Worm (Caenorhabditis elegans) whole organism, midembryonic: ENCODE data around the gene F58F12.3.

ENCODE experiments used
- T22C8.4 ChIP-seq: fragments of 200-800 bp; sonication (Bioruptor generic); IDR thresholded peaks from 2 replicates; pipeline ENCODE4 v1.3.6; 2022; ENCODE audit warnings: missing genetic modification characterization, missing compliant biosample characterization
- cog-1 ChIP-seq: sonication (generic microtip); optimal IDR thresholded peaks from 2 replicates; lab custom pipeline; 2016; ENCODE audit warnings: missing genetic modification characterization, missing compliant biosample characterization
- flt-1 ChIP-seq: fragments of 200-800 bp; sonication (Bioruptor generic); IDR thresholded peaks from 2 replicates; pipeline ENCODE4 v1.3.6; 2022; ENCODE audit warnings: missing genetic modification characterization, missing compliant biosample characterization
- klf-2 ChIP-seq: fragments of 200-800 bp; sonication (Bioruptor generic); conservative IDR thresholded peaks from 2 replicates; pipeline ENCODE4 v1.3.6; 2022; ENCODE audit warnings: missing genetic modification reagents, missing genetic modification characterization, missing compliant biosample characterization
- med-1 ChIP-seq: sonication (generic microtip); optimal IDR thresholded peaks from 2 replicates; lab custom pipeline; 2017; ENCODE audit warnings: missing genetic modification characterization, mild to moderate bottlenecking, missing compliant biosample characterization, antibody characterized with exemption, missing genetic modification reagents; ENCODE audit not compliant: insufficient read depth
- ref-1 ChIP-seq: fragments of 200-800 bp; sonication (Bioruptor generic); conservative IDR thresholded peaks from 2 replicates; pipeline ENCODE4 v1.3.6; 2022; ENCODE audit warnings: missing genetic modification reagents, missing genetic modification characterization, missing compliant biosample characterization
- tab-1 ChIP-seq: fragments of 200-800 bp; sonication (Bioruptor generic); IDR thresholded peaks from 2 replicates; pipeline ENCODE4 v1.3.6; 2022; ENCODE audit warnings: missing genetic modification characterization, missing compliant biosample characterization
- ztf-23 ChIP-seq: fragments of 200-800 bp; sonication (Bioruptor generic); IDR thresholded peaks from 2 replicates; pipeline ENCODE4 v1.3.6; 2022; ENCODE audit warnings: missing genetic modification reagents, missing genetic modification characterization, missing compliant biosample characterization
- ztf-29 ChIP-seq: fragments of 200-800 bp; sonication (Bioruptor generic); IDR thresholded peaks from 2 replicates; pipeline ENCODE4 v1.3.6; 2022; ENCODE audit warnings: missing genetic modification reagents, missing genetic modification characterization, missing compliant biosample characterization

F58F12.3 gene

ce11 chrII:6409098-6409497 lies 18.0 kb upstream of the F58F12.3 start:
- peak; percentile 33; the same call in 1 of the 2 replicates for TF ChIP-seq ztf-23 (GFP tag; lab: Robert Waterston, UW)
- TF ChIP-seq cog-1 (tag; lab: Kevin White, UChicago): no peak
- no peak for TF ChIP-seq tab-1
- no peak for TF ChIP-seq med-1 (GFP tag; lab: Kevin White, UChicago)
- TF ChIP-seq ref-1 (GFP tag; lab: Robert Waterston, UW): no peak
- TF ChIP-seq klf-2: no peak
- no peak for TF ChIP-seq T22C8.4
- 0 out of 2 replicates have a peak, but pooled peaks have one; percentile 47 for TF ChIP-seq ztf-29 (GFP tag; lab: Robert Waterston, UW)
- no peak for TF ChIP-seq flt-1 (GFP tag; lab: Robert Waterston, UW)

DNA sequence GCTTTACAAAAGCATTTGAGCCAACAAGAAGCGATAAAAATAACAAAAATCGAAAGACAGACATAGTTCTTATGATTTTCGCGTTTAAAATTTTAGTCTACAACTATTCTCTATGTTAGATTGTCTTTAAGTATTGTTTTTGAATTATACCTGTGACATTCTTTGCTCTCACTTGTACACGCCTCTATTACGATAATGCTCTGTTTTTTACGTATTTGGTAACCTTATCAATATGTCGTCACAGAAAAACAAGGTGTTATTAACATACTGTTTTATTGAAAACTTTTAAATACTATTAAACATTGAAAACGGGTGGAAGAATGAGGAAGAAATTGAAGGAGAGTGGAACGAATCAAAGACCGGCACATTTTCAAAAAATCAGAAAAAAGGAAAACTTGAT lies 16.2 kb upstream of the F58F12.3 start, which contains the start of gene spp-11:
Gene spp-11, minus strand, starts transcription at position 101 of the 400 bp plus-strand sequence.
- TF ChIP-seq tab-1 (no peak), T22C8.4 (no peak), ztf-29 (GFP tag; lab: Robert Waterston, UW) (no peak), flt-1 (GFP tag; lab: Robert Waterston, UW) (no peak), cog-1 (tag; lab: Kevin White, UChicago) (no peak), med-1 (GFP tag; lab: Kevin White, UChicago) (no peak), ztf-23 (GFP tag; lab: Robert Waterston, UW) (no peak), ref-1 (GFP tag; lab: Robert Waterston, UW) (no peak), klf-2 (no peak)

DNA sequence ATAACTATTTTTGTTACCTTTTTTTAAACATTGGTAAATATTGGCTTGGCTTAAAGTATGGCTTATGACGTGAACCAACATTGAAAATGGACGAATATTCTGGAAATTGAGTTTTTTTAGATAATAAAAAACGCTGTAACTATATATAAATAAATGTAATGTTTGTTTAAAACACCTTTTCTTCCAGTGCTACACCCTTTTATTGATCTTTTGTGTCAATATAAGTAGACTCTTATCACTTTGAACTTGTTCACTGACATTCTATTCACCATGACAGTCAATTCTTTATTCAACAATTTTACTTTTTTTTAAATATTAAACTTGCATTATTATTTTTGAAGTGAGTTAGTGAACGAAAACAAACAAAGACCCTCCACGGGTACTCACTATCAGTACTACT lies 12.1 kb upstream of the F58F12.3 start, which contains the start of gene T25D10.1:
Gene T25D10.1, plus strand, starts transcription at position 169 of the 400 bp plus-strand sequence.
- no peak for TF ChIP-seq cog-1 (tag; lab: Kevin White, UChicago)
- no peak for TF ChIP-seq ztf-29 (GFP tag; lab: Robert Waterston, UW)
- no peak for TF ChIP-seq ztf-23 (GFP tag; lab: Robert Waterston, UW)
- no peak for TF ChIP-seq med-1 (GFP tag; lab: Kevin White, UChicago)
- TF ChIP-seq flt-1 (GFP tag; lab: Robert Waterston, UW): no peak
- no peak for TF ChIP-seq ref-1 (GFP tag; lab: Robert Waterston, UW)
- TF ChIP-seq tab-1: no peak
- TF ChIP-seq T22C8.4: no peak
- no peak for TF ChIP-seq klf-2

- TF ChIP-seq klf-2: no peak
Observed at ce11 chrII:6401649-6402048, 10.6 kb upstream of the F58F12.3 start, which contains the start of gene btb-2. Gene btb-2 (plus strand): TSS chrII:6401949.

DNA sequence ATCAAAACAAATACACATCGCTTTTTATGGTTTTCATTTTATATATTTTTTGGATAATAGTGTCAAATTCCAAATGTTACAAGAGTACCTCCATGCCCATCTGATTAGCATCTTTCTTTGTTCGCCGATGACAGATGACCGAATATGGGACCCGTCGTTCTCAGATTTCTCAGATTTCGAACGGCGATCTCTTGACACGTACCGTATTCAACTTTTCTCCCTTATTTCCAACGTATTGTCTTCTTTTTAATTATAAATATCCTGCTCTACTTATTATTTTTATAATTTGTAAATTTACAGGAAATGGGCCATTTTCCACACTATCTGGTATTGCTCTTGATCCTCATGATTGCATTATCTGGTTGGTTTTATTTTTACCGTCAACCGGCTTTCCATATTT lies 7.3 kb upstream of the F58F12.3 start, which contains the start of gene zig-10:
Gene zig-10, plus strand, starts transcription at position 301 of the 400 bp plus-strand sequence.
- TF ChIP-seq ztf-23 (GFP tag; lab: Robert Waterston, UW) (no peak), tab-1 (no peak), med-1 (GFP tag; lab: Kevin White, UChicago) (no peak), ref-1 (GFP tag; lab: Robert Waterston, UW) (no peak), klf-2 (no peak), T22C8.4 (no peak), cog-1 (tag; lab: Kevin White, UChicago) (no peak), ztf-29 (GFP tag; lab: Robert Waterston, UW) (no peak), flt-1 (GFP tag; lab: Robert Waterston, UW) (no peak)

- TF ChIP-seq ztf-23 (GFP tag; lab: Robert Waterston, UW) (no peak), ztf-29 (GFP tag; lab: Robert Waterston, UW) (no peak), cog-1 (tag; lab: Kevin White, UChicago) (no peak), ref-1 (GFP tag; lab: Robert Waterston, UW) (no peak), T22C8.4 (no peak), tab-1 (no peak), med-1 (GFP tag; lab: Kevin White, UChicago) (no peak), flt-1 (GFP tag; lab: Robert Waterston, UW) (no peak), klf-2 (no peak)
Observed at ce11 chrII:6394037-6394436, 2.9 kb upstream of the F58F12.3 start.

- TF ChIP-seq ztf-29 (GFP tag; lab: Robert Waterston, UW): no peak
- TF ChIP-seq med-1 (GFP tag; lab: Kevin White, UChicago): no peak
- TF ChIP-seq T22C8.4: no peak
- TF ChIP-seq tab-1: no peak
Observed at ce11 chrII:6387937-6388336, 3.2 kb downstream of the F58F12.3 start, which contains the start of gene F58F12.2. Gene F58F12.2 (minus strand): TSS chrII:6388037.

- TF ChIP-seq ztf-29 (GFP tag; lab: Robert Waterston, UW) (no peak), ref-1 (GFP tag; lab: Robert Waterston, UW) (no peak), med-1 (GFP tag; lab: Kevin White, UChicago) (no peak)
Observed at ce11 chrII:6386467-6386866, 4.6 kb downstream of the F58F12.3 start, which contains the start of gene F58F12.4. Gene F58F12.4 (plus strand): TSS chrII:6386767.

DNA sequence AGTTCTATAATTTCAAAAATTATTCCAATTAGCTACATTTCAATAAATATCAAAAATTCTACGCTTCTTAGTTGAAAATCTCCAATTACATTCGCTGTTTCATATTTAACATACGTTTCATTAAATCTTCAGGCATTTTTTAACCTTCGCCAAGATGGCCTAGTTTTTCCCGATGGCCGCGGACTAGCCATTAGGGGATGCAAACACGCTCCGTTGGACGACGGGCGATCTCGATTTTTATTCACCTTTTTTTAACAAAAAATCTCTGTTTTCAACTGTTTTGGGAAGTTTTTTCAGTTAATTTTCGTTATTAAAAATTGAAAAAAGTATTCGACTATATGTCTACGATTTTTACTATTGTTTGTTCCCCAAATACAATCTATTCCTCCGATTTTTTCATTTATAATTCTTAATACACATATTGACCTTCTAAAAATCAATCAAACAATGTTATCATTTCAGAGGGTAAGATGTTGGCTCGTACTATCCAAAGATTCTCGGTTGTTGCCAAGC lies 7.9 kb downstream of the F58F12.3 start, which contains the start of gene F58F12.1:
Gene F58F12.1, plus strand, starts transcription at position 463 of the 513 bp plus-strand sequence.
- TF ChIP-seq klf-2 (no peak), tab-1 (no peak), flt-1 (GFP tag; lab: Robert Waterston, UW) (peak; percentile 47; the same call in 1 of the 2 replicates)

ce11 chrII:6380866-6381265 lies 10.2 kb downstream of the F58F12.3 start, which contains the start of gene F58F12.12:
Gene F58F12.12 (plus strand): TSS chrII:6381166.
- TF ChIP-seq flt-1 (GFP tag; lab: Robert Waterston, UW) (no peak), klf-2 (no peak), ref-1 (GFP tag; lab: Robert Waterston, UW) (no peak), ztf-29 (GFP tag; lab: Robert Waterston, UW) (no peak), med-1 (GFP tag; lab: Kevin White, UChicago) (no peak)
